Fruit fly (Drosophila melanogaster) whole organism, embryonic: ENCODE measurements around the gene CG8563.

Experiments used
- Abd-B ChIP-seq: fragments of 200-800 bp; sonication (Bioruptor generic); optimal IDR thresholded peaks from 2 replicates; lab custom pipeline; 2018; ENCODE audit warnings: missing biosample characterization, mild to moderate bottlenecking, missing genetic modification characterization, moderate library complexity
- BEAF-32 ChIP-seq: fragments of 200-800 bp; sonication (Bioruptor generic); optimal IDR thresholded peaks from 3 replicates; lab custom pipeline; 2017; ENCODE audit warnings: missing biosample characterization, missing genetic modification characterization, mild to moderate bottlenecking, moderate library complexity, missing genetic modification reagents
- Blimp-1 ChIP-seq: fragments of 200-800 bp; sonication (Bioruptor generic); optimal IDR thresholded peaks from 3 replicates; lab custom pipeline; 2018; ENCODE audit warnings: missing biosample characterization, missing genetic modification characterization, mild to moderate bottlenecking, moderate library complexity, missing genetic modification reagents
- CG11398 ChIP-seq: fragments of 200-800 bp; sonication (Bioruptor generic); optimal IDR thresholded peaks from 2 replicates; lab custom pipeline; 2016; ENCODE audit warnings: missing biosample characterization, missing genetic modification characterization
- CG11723 ChIP-seq: fragments of 200-800 bp; sonication (Bioruptor generic); optimal IDR thresholded peaks from 2 replicates; lab custom pipeline; 2017; ENCODE audit warnings: missing biosample characterization, mild to moderate bottlenecking, missing genetic modification characterization
- CG13424 ChIP-seq: fragments of 200-800 bp; sonication (Bioruptor generic); optimal IDR thresholded peaks from 2 replicates; lab custom pipeline; 2019; ENCODE audit warnings: missing biosample characterization, mild to moderate bottlenecking, missing genetic modification characterization, moderate library complexity
- CG14050 ChIP-seq: fragments of 200-800 bp; sonication (Bioruptor generic); IDR thresholded peaks from 3 replicates; pipeline ENCODE4 v1.3.6; 2022; ENCODE audit warnings: missing biosample characterization, missing genetic modification characterization
- CG15011 ChIP-seq: fragments of 200-800 bp; sonication (Bioruptor generic); optimal IDR thresholded peaks from 3 replicates; lab custom pipeline; 2018; ENCODE audit warnings: missing biosample characterization, mild to moderate bottlenecking, missing genetic modification characterization
- CG17328 ChIP-seq: fragments of 200-800 bp; sonication (Bioruptor generic); IDR thresholded peaks from 2 replicates; pipeline ENCODE4 v1.3.6; 2022; ENCODE audit warnings: missing biosample characterization, missing genetic modification characterization
- CG17612 ChIP-seq: fragments of 200-800 bp; sonication (Bioruptor generic); IDR thresholded peaks from 2 replicates; pipeline ENCODE4 v1.3.6; 2022; ENCODE audit warnings: missing biosample characterization, missing genetic modification characterization
- CG17802 ChIP-seq: fragments of 200-800 bp; sonication (Bioruptor generic); optimal IDR thresholded peaks from 2 replicates; lab custom pipeline; 2018; ENCODE audit warnings: missing biosample characterization, mild to moderate bottlenecking, missing genetic modification characterization, moderate library complexity
- CG2129 ChIP-seq: fragments of 200-800 bp; sonication (Bioruptor generic); IDR thresholded peaks from 2 replicates; pipeline ENCODE4 v1.3.6; 2022; ENCODE audit warnings: missing biosample characterization, missing genetic modification characterization; ENCODE audit not compliant: partially characterized antibody
- CG2678 ChIP-seq: fragments of 200-800 bp; sonication (Bioruptor generic); optimal IDR thresholded peaks from 3 replicates; lab custom pipeline; 2019; ENCODE audit warnings: missing biosample characterization, mild to moderate bottlenecking, missing genetic modification characterization, moderate library complexity
- CG31388 ChIP-seq: fragments of 200-800 bp; sonication (Bioruptor generic); optimal IDR thresholded peaks from 2 replicates; lab custom pipeline; 2016; ENCODE audit warnings: missing biosample characterization, missing genetic modification characterization
- CG31441 ChIP-seq: fragments of 200-800 bp; sonication (Bioruptor generic); IDR thresholded peaks from 2 replicates; pipeline ENCODE4 v1.3.6; 2022; ENCODE audit warnings: missing biosample characterization, missing genetic modification characterization
- CG3281 ChIP-seq: fragments of 200-800 bp; sonication (Bioruptor generic); optimal IDR thresholded peaks from 3 replicates; lab custom pipeline; 2017; ENCODE audit warnings: missing biosample characterization, mild to moderate bottlenecking, missing genetic modification characterization
- CG6765 ChIP-seq: fragments of 200-800 bp; sonication (Bioruptor generic); optimal IDR thresholded peaks from 3 replicates; lab custom pipeline; 2017; ENCODE audit warnings: missing biosample characterization, mild to moderate bottlenecking, missing genetic modification characterization
- CG7987 ChIP-seq: fragments of 200-800 bp; sonication (Bioruptor generic); optimal IDR thresholded peaks from 2 replicates; lab custom pipeline; 2018; ENCODE audit warnings: missing biosample characterization, mild to moderate bottlenecking, missing genetic modification characterization, moderate library complexity
- CG8290 ChIP-seq, 3 experiments: fragments of 200-800 bp; sonication (Bioruptor generic); optimal IDR thresholded peaks; 2 replicates each; lab custom pipeline; 2016 to 2019; ENCODE audit warnings: missing biosample characterization in 3 of 3, missing genetic modification characterization in 3 of 3, mild to moderate bottlenecking in 2 of 3, moderate library complexity in 1 of 3
- CG9609 ChIP-seq: fragments of 200-800 bp; sonication (Bioruptor generic); optimal IDR thresholded peaks from 3 replicates; lab custom pipeline; 2016; ENCODE audit warnings: missing biosample characterization, missing genetic modification characterization
- Chrac-16 ChIP-seq: fragments of 200-800 bp; sonication (Bioruptor generic); optimal IDR thresholded peaks from 3 replicates; lab custom pipeline; 2016; ENCODE audit warnings: missing biosample characterization, missing genetic modification characterization
- E2f2 ChIP-seq: fragments of 200-800 bp; sonication (Bioruptor generic); IDR thresholded peaks from 2 replicates; pipeline ENCODE4 v1.3.6; 2022; ENCODE audit warnings: missing biosample characterization, missing genetic modification characterization
- GATAe ChIP-seq: fragments of 200-800 bp; sonication (Bioruptor generic); conservative IDR thresholded peaks from 2 replicates; pipeline ENCODE4 v1.3.6; 2022; ENCODE audit warnings: missing biosample characterization, missing genetic modification characterization
- H2.0 ChIP-seq: fragments of 200-800 bp; sonication (Bioruptor generic); IDR thresholded peaks from 2 replicates; pipeline ENCODE4 v1.3.6; 2022; ENCODE audit warnings: missing biosample characterization, missing genetic modification characterization
- Myb ChIP-seq: fragments of 200-800 bp; sonication (Bioruptor generic); optimal IDR thresholded peaks from 2 replicates; lab custom pipeline; 2016; ENCODE audit warnings: missing biosample characterization, missing genetic modification characterization
- NC2α ChIP-seq: fragments of 200-800 bp; sonication (Bioruptor generic); optimal IDR thresholded peaks from 2 replicates; lab custom pipeline; 2016; ENCODE audit warnings: missing biosample characterization, missing genetic modification characterization
- Neu2 ChIP-seq: fragments of 200-800 bp; sonication (Bioruptor generic); optimal IDR thresholded peaks from 3 replicates; lab custom pipeline; 2016; ENCODE audit warnings: missing biosample characterization, missing genetic modification characterization, borderline replicate concordance
- Oaz ChIP-seq: fragments of 200-800 bp; sonication (Bioruptor generic); IDR thresholded peaks from 2 replicates; pipeline ENCODE4 v1.3.6; 2022; ENCODE audit warnings: missing biosample characterization, missing genetic modification characterization
- Poxn ChIP-seq: fragments of 200-800 bp; sonication (Bioruptor generic); IDR thresholded peaks from 2 replicates; pipeline ENCODE4 v1.3.6; 2022; ENCODE audit warnings: missing biosample characterization, missing genetic modification characterization
- Xbp1 ChIP-seq: fragments of 200-800 bp; sonication (Bioruptor generic); optimal IDR thresholded peaks from 3 replicates; lab custom pipeline; 2016; ENCODE audit warnings: missing biosample characterization, mild to moderate bottlenecking, missing genetic modification characterization
- al ChIP-seq: fragments of 200-800 bp; sonication (Bioruptor generic); IDR thresholded peaks from 2 replicates; pipeline ENCODE4 v1.3.6; 2022; ENCODE audit warnings: missing biosample characterization, missing genetic modification characterization
- cg ChIP-seq: fragments of 200-800 bp; sonication (Bioruptor generic); optimal IDR thresholded peaks from 3 replicates; lab custom pipeline; 2019; ENCODE audit warnings: missing biosample characterization, mild to moderate bottlenecking, missing genetic modification characterization, moderate library complexity
- croc ChIP-seq: fragments of 200-800 bp; sonication (Bioruptor generic); conservative IDR thresholded peaks from 3 replicates; pipeline ENCODE4 v1.3.6; 2022; ENCODE audit warnings: missing biosample characterization, missing genetic modification characterization
- dmrt11E ChIP-seq: fragments of 200-800 bp; sonication (Bioruptor generic); optimal IDR thresholded peaks from 3 replicates; lab custom pipeline; 2018; ENCODE audit warnings: missing biosample characterization, mild to moderate bottlenecking, missing genetic modification characterization, moderate library complexity
- dmrt99B ChIP-seq: fragments of 200-800 bp; sonication (Bioruptor generic); optimal IDR thresholded peaks from 2 replicates; lab custom pipeline; 2018; ENCODE audit warnings: missing biosample characterization, mild to moderate bottlenecking, missing genetic modification characterization, moderate library complexity
- ewg ChIP-seq: fragments of 200-800 bp; sonication (Bioruptor generic); optimal IDR thresholded peaks from 3 replicates; lab custom pipeline; 2017; ENCODE audit warnings: mild to moderate bottlenecking, missing biosample characterization, missing genetic modification reagents, missing genetic modification characterization
- gce ChIP-seq: fragments of 200-800 bp; sonication (Bioruptor generic); IDR thresholded peaks from 3 replicates; pipeline ENCODE4 v1.3.6; 2022; ENCODE audit warnings: missing biosample characterization, missing genetic modification characterization
- her ChIP-seq: fragments of 200-800 bp; sonication (Bioruptor generic); optimal IDR thresholded peaks from 2 replicates; lab custom pipeline; 2016; ENCODE audit warnings: missing biosample characterization, missing genetic modification characterization
- inv ChIP-seq: fragments of 200-800 bp; sonication (Bioruptor generic); IDR thresholded peaks from 2 replicates; pipeline ENCODE4 v1.3.6; 2022; ENCODE audit warnings: missing biosample characterization, missing genetic modification characterization; ENCODE audit not compliant: partially characterized antibody
- kah ChIP-seq: fragments of 200-800 bp; sonication (Bioruptor generic); optimal IDR thresholded peaks from 2 replicates; lab custom pipeline; 2018; ENCODE audit warnings: missing biosample characterization, mild to moderate bottlenecking, missing genetic modification characterization
- lilli ChIP-seq: fragments of 200-800 bp; sonication (Bioruptor generic); optimal IDR thresholded peaks from 3 replicates; lab custom pipeline; 2016; ENCODE audit warnings: missing biosample characterization, missing genetic modification characterization
- lov ChIP-seq, 2 experiments: fragments of 200-800 bp in 1 of 2; fragments of >200 bp in 1 of 2; sonication (Bioruptor generic) in 1 of 2; IDR thresholded peaks in 1 of 2; optimal IDR thresholded peaks in 1 of 2; 2 replicates in 1 of 2; 3 replicates in 1 of 2; pipeline versions ENCODE4 v1.3.6 to Lab custom; 2017 to 2022; ENCODE audit warnings: missing biosample characterization in 1 of 2, missing genetic modification characterization in 1 of 2
- nom ChIP-seq: fragments of 200-800 bp; sonication (Bioruptor generic); optimal IDR thresholded peaks from 2 replicates; lab custom pipeline; 2017; ENCODE audit warnings: missing biosample characterization, missing genetic modification characterization, mild to moderate bottlenecking, moderate library complexity, missing genetic modification reagents
- sens ChIP-seq: fragments of 200-800 bp; sonication (Bioruptor generic); peaks from one replicate; lab custom pipeline; 2016; ENCODE audit warnings: missing biosample characterization, missing genetic modification characterization
- sisA ChIP-seq: fragments of 200-800 bp; sonication (Bioruptor generic); IDR thresholded peaks from 2 replicates; pipeline ENCODE4 v1.3.6; 2022; ENCODE audit warnings: missing biosample characterization, missing genetic modification characterization
- tio ChIP-seq: fragments of 200-800 bp; sonication (Bioruptor generic); optimal IDR thresholded peaks from 2 replicates; lab custom pipeline; 2017; ENCODE audit warnings: missing biosample characterization, missing genetic modification characterization, inconsistent platforms
- unc-4 ChIP-seq: fragments of 200-800 bp; sonication (Bioruptor generic); IDR thresholded peaks from 2 replicates; pipeline ENCODE4 v1.3.6; 2022; ENCODE audit warnings: missing biosample characterization, missing genetic modification characterization; ENCODE audit not compliant: partially characterized antibody
- zfh1 ChIP-seq: fragments of 200-800 bp; sonication (Bioruptor generic); IDR thresholded peaks from 3 replicates; pipeline ENCODE4 v1.3.6; 2022; ENCODE audit warnings: missing biosample characterization, missing genetic modification characterization

The CG8563 gene

dm6 chr3L:7347984-7348631 is 42.4 kb upstream of the CG8563 start, which contains the start of the genes Srp19 and qm (continued):
- no peak for TF ChIP-seq CG17612 (GFP tag; lab: Robert Waterston, UW)
- no peak for TF ChIP-seq Poxn
- peak; percentile 73; the same call in 2 of the 3 replicates for TF ChIP-seq gce (GFP tag; lab: Robert Waterston, UW)
- TF ChIP-seq Myb (GFP tag; lab: Kevin White, UChicago) = peak; percentile 59
- no peak for TF ChIP-seq Neu2
- no peak for TF ChIP-seq cg (GFP tag; lab: Kevin White, UChicago)
- no peak for TF ChIP-seq Blimp-1 (GFP tag; lab: Kevin White, UChicago)
- no peak for TF ChIP-seq CG9609 (GFP tag; lab: Kevin White, UChicago)
- peak; percentile 59; the same call in 1 of the 2 replicates for TF ChIP-seq CG2129 (GFP tag; lab: Robert Waterston, UW)
- no peak for TF ChIP-seq CG14050 (GFP tag; lab: Robert Waterston, UW)
- TF ChIP-seq CG17802 (tag; lab: Kevin White, UChicago) = no peak
- TF ChIP-seq tio (GFP tag; lab: Kevin White, UChicago) = no peak
- no peak for TF ChIP-seq croc
- TF ChIP-seq CG11398 (GFP tag; lab: Kevin White, UChicago) = no peak
- peak; percentile 40 for TF ChIP-seq E2f2
- TF ChIP-seq CG31441 (GFP tag; lab: Robert Waterston, UW) = peak; percentile 50; the same call in 1 of the 2 replicates
- no peak for TF ChIP-seq her (GFP tag; lab: Kevin White, UChicago)
- TF ChIP-seq H2.0 = 0 out of 2 replicates have a peak, but pooled peaks have one; percentile 2
- TF ChIP-seq GATAe (GFP tag; lab: Robert Waterston, UW) = 0 out of 2 replicates have a peak, but pooled peaks have one; percentile 10
- peak; percentile 33 for TF ChIP-seq CG13424 (tag; lab: Kevin White, UChicago)
- TF ChIP-seq CG17328 (GFP tag; lab: Robert Waterston, UW) = no peak
- peak; percentile 56; the same call in 1 of the 2 replicates for TF ChIP-seq al (GFP tag; lab: Robert Waterston, UW)
- peak; percentile 73 for TF ChIP-seq lilli (GFP tag; lab: Kevin White, UChicago)
- peak; percentile 27 for TF ChIP-seq dmrt99B (tag; lab: Kevin White, UChicago)
- TF ChIP-seq BEAF-32 (GFP tag; lab: Kevin White, UChicago) = peak; percentile 95
- peak; percentile 43 for TF ChIP-seq CG6765 (GFP tag; lab: Kevin White, UChicago)
- no peak for TF ChIP-seq Abd-B (GFP tag; lab: Kevin White, UChicago)
- TF ChIP-seq dmrt11E (tag; lab: Kevin White, UChicago) = peak; percentile 23
- TF ChIP-seq CG11723 (GFP tag; lab: Kevin White, UChicago) = no peak
- peak; percentile 28 for TF ChIP-seq kah
- peak; percentile 34 for TF ChIP-seq Chrac-16 (GFP tag; lab: Kevin White, UChicago)
- no peak for TF ChIP-seq NC2α
- TF ChIP-seq sens = peak; percentile 84
- no peak for TF ChIP-seq ewg
- TF ChIP-seq Oaz (GFP tag; lab: Robert Waterston, UW) = no peak
- peak; percentile 87 for TF ChIP-seq unc-4 (GFP tag; lab: Robert Waterston, UW)
- peak; percentile 46; the same call in 1 of the 2 replicates for TF ChIP-seq sisA (GFP tag; lab: Robert Waterston, UW)
- peak; percentile 65 for TF ChIP-seq nom (GFP tag; lab: Kevin White, UChicago)
- TF ChIP-seq zfh1 (GFP tag; lab: Robert Waterston, UW) = peak; percentile 58; the same call in 2 of the 3 replicates
- no peak for TF ChIP-seq lov (optimal IDR thresholded peaks at IDR 0.05; lab: Kevin White, UChicago)
- TF ChIP-seq lov (GFP tag; IDR thresholded peaks at IDR 0.05; lab: Robert Waterston, UW) = no peak
- no peak for TF ChIP-seq CG15011 (GFP tag; lab: Kevin White, UChicago)
- TF ChIP-seq CG2678 (tag; lab: Kevin White, UChicago) = peak; percentile 33
- peak; percentile 64 for TF ChIP-seq Xbp1 (GFP tag; lab: Kevin White, UChicago)
- peak; percentile 1 for TF ChIP-seq CG7987
- no peak for TF ChIP-seq CG31388 (GFP tag; lab: Kevin White, UChicago)
- TF ChIP-seq CG3281 (GFP tag; lab: Kevin White, UChicago) = peak; percentile 34
- TF ChIP-seq CG8290 (GFP tag; optimal IDR thresholded peaks at IDR 0.05; lab: Kevin White, UChicago) = peak; percentile 45
- TF ChIP-seq CG8290 (tag; optimal IDR thresholded peaks at IDR 0.05; lab: Kevin White, UChicago) = peak in 1 of 2 experiments; percentile 49
- TF ChIP-seq inv (GFP tag; lab: Robert Waterston, UW) = peak; percentile 88
